Fruit fly (Drosophila melanogaster) whole organism, adult: ENCODE results near the gene CG10470.

ENCODE experiments used
- CG11617 ChIP-seq: fragments of 200-800 bp; sonication (Bioruptor generic); optimal IDR thresholded peaks from 2 replicates; lab custom pipeline; 2017; ENCODE audit warnings: mild to moderate bottlenecking, missing biosample characterization, missing genetic modification reagents, missing genetic modification characterization
- CG12768 ChIP-seq: fragments of 200-800 bp; sonication (Bioruptor generic); optimal IDR thresholded peaks from 2 replicates; lab custom pipeline; 2017; ENCODE audit warnings: missing biosample characterization, missing genetic modification characterization, mild to moderate bottlenecking, moderate library complexity, missing genetic modification reagents
- CG14711 ChIP-seq: fragments of 200-800 bp; sonication (Bioruptor generic); optimal IDR thresholded peaks from 2 replicates; lab custom pipeline; 2018; ENCODE audit warnings: missing biosample characterization, mild to moderate bottlenecking, missing genetic modification characterization, moderate library complexity
- CG1620 ChIP-seq: fragments of 200-800 bp; sonication (Bioruptor generic); optimal IDR thresholded peaks from 2 replicates; lab custom pipeline; 2016; ENCODE audit warnings: missing biosample characterization, missing genetic modification characterization
- CG33017 ChIP-seq: fragments of 200-800 bp; sonication (Bioruptor generic); optimal IDR thresholded peaks from 2 replicates; lab custom pipeline; 2018; ENCODE audit warnings: missing biosample characterization, mild to moderate bottlenecking, missing genetic modification characterization, moderate library complexity
- CG5204 ChIP-seq: fragments of 200-800 bp; sonication (Bioruptor generic); optimal IDR thresholded peaks from 2 replicates; lab custom pipeline; 2016; ENCODE audit warnings: missing biosample characterization, missing genetic modification characterization
- CG7045 ChIP-seq: fragments of 200-800 bp; sonication (Bioruptor generic); optimal IDR thresholded peaks from 2 replicates; lab custom pipeline; 2017; ENCODE audit warnings: missing biosample characterization, mild to moderate bottlenecking, missing genetic modification characterization
- CG7101 ChIP-seq: fragments of 200-800 bp; sonication (Bioruptor generic); optimal IDR thresholded peaks from 2 replicates; lab custom pipeline; 2018; ENCODE audit warnings: missing biosample characterization, mild to moderate bottlenecking, missing genetic modification characterization, moderate library complexity
- Clk ChIP-seq: fragments of 200-800 bp; sonication (Bioruptor generic); optimal IDR thresholded peaks from 2 replicates; lab custom pipeline; 2017; ENCODE audit warnings: missing biosample characterization, missing genetic modification characterization
- Crg-1 ChIP-seq: fragments of 200-800 bp; sonication (Bioruptor generic); optimal IDR thresholded peaks from 2 replicates; lab custom pipeline; 2016; ENCODE audit warnings: missing biosample characterization, missing genetic modification characterization
- Hr96 ChIP-seq: fragments of 200-800 bp; sonication (Bioruptor generic); optimal IDR thresholded peaks from 2 replicates; lab custom pipeline; 2016; ENCODE audit warnings: missing biosample characterization, missing genetic modification characterization
- Mnt ChIP-seq: fragments of 200-800 bp; sonication (Bioruptor generic); optimal IDR thresholded peaks from 2 replicates; lab custom pipeline; 2016; ENCODE audit warnings: missing biosample characterization, mild to moderate bottlenecking, missing genetic modification characterization
- bab1 ChIP-seq: fragments of 200-800 bp; sonication (Bioruptor generic); optimal IDR thresholded peaks from 3 replicates; lab custom pipeline; 2019; ENCODE audit warnings: missing biosample characterization, mild to moderate bottlenecking, missing genetic modification characterization, moderate library complexity
- cic ChIP-seq: fragments of 200-800 bp; sonication (Bioruptor generic); optimal IDR thresholded peaks from 2 replicates; lab custom pipeline; 2017; ENCODE audit warnings: missing biosample characterization, mild to moderate bottlenecking, missing genetic modification characterization, moderate library complexity
- cnc ChIP-seq, 2 experiments: fragments of >200 bp; optimal IDR thresholded peaks; 2 replicates each; lab custom pipeline; 2017
- kay ChIP-seq: fragments of 200-800 bp; sonication (Bioruptor generic); peaks from one replicate; lab custom pipeline; 2016; ENCODE audit warnings: missing biosample characterization, missing genetic modification characterization, borderline replicate concordance
- ovo ChIP-seq: fragments of 200-800 bp; sonication (Bioruptor generic); optimal IDR thresholded peaks from 2 replicates; lab custom pipeline; 2016; ENCODE audit warnings: missing biosample characterization, missing genetic modification characterization
- pad ChIP-seq: fragments of 200-800 bp; sonication (Bioruptor generic); optimal IDR thresholded peaks from 3 replicates; lab custom pipeline; 2017; ENCODE audit warnings: missing biosample characterization, missing genetic modification characterization, mild to moderate bottlenecking, moderate library complexity, missing genetic modification reagents
- tj ChIP-seq: fragments of 200-800 bp; sonication (Bioruptor generic); optimal IDR thresholded peaks from 3 replicates; lab custom pipeline; 2017; ENCODE audit warnings: missing biosample characterization, mild to moderate bottlenecking, missing genetic modification characterization, moderate library complexity
- toe ChIP-seq: fragments of 200-800 bp; sonication (Bioruptor generic); optimal IDR thresholded peaks from 2 replicates; lab custom pipeline; 2016; ENCODE audit warnings: missing biosample characterization, missing genetic modification characterization

CG10470 gene

dm6 chr2L:19071713-19072112 is 22.8 kb downstream of the CG10470 start:
- no peak for TF ChIP-seq toe (GFP tag; lab: Kevin White, UChicago)
- TF ChIP-seq CG7045 (GFP tag; lab: Kevin White, UChicago): no peak
- no peak for TF ChIP-seq Crg-1 (GFP tag; lab: Kevin White, UChicago)
- TF ChIP-seq CG33017: no peak
- TF ChIP-seq CG7101 (tag; lab: Kevin White, UChicago): no peak
- no peak for TF ChIP-seq Hr96 (GFP tag; lab: Kevin White, UChicago)
- TF ChIP-seq CG1620 (GFP tag; lab: Kevin White, UChicago): no peak

- TF ChIP-seq toe (GFP tag; lab: Kevin White, UChicago) (no peak), CG14711 (tag; lab: Kevin White, UChicago) (no peak)
Observed at dm6 chr2L:19074099-19074828, 25.4 kb downstream of the CG10470 start, which contains the start of gene CG17572. Gene CG17572 (minus strand): TSS chr2L:19074149.

dm6 chr2L:19078928-19079327 is 30.1 kb downstream of the CG10470 start, which contains the start of gene CG10700:
Gene CG10700 (minus strand): TSS chr2L:19079028.
- no peak for TF ChIP-seq CG7045 (GFP tag; lab: Kevin White, UChicago)
- no peak for TF ChIP-seq CG12768 (GFP tag; lab: Kevin White, UChicago)
- no peak for TF ChIP-seq Clk
- no peak for TF ChIP-seq CG5204 (GFP tag; lab: Kevin White, UChicago)
- no peak for TF ChIP-seq ovo (GFP tag; lab: Kevin White, UChicago)

- TF ChIP-seq kay (GFP tag; lab: Kevin White, UChicago): peak; percentile 7
- TF ChIP-seq Crg-1 (GFP tag; lab: Kevin White, UChicago): no peak
Observed at dm6 chr2L:19079742-19080141, 30.9 kb downstream of the CG10470 start.

dm6 chr2L:19083320-19083764 is 34.5 kb downstream of the CG10470 start:
- no peak for TF ChIP-seq CG12768 (GFP tag; lab: Kevin White, UChicago)
- peak; percentile 79 for TF ChIP-seq pad (GFP tag; lab: Kevin White, UChicago)

- TF ChIP-seq CG11617 (GFP tag; lab: Kevin White, UChicago) (no peak), Mnt (GFP tag; lab: Kevin White, UChicago) (no peak), CG7045 (GFP tag; lab: Kevin White, UChicago) (no peak), bab1 (GFP tag; lab: Kevin White, UChicago) (no peak), CG7101 (tag; lab: Kevin White, UChicago) (no peak), cic (GFP tag; lab: Kevin White, UChicago) (no peak), pad (GFP tag; lab: Kevin White, UChicago) (no peak), CG5204 (GFP tag; lab: Kevin White, UChicago) (no peak), Crg-1 (GFP tag; lab: Kevin White, UChicago) (no peak), CG12768 (GFP tag; lab: Kevin White, UChicago) (no peak), kay (GFP tag; lab: Kevin White, UChicago) (no peak)
Observed at dm6 chr2L:19088895-19089294, 40.0 kb downstream of the CG10470 start.

dm6 chr2L:19089385-19089784 is 40.5 kb downstream of the CG10470 start:
- TF ChIP-seq CG33017 (no peak), Crg-1 (GFP tag; lab: Kevin White, UChicago) (no peak), Hr96 (GFP tag; lab: Kevin White, UChicago) (no peak), pad (GFP tag; lab: Kevin White, UChicago) (no peak), CG7045 (GFP tag; lab: Kevin White, UChicago) (no peak), Clk (no peak), cnc (optimal IDR thresholded peaks at IDR 0.05; lab: Kevin White, UChicago) (no peak), cic (GFP tag; lab: Kevin White, UChicago) (no peak), bab1 (GFP tag; lab: Kevin White, UChicago) (no peak), CG11617 (GFP tag; lab: Kevin White, UChicago) (no peak), CG14711 (tag; lab: Kevin White, UChicago) (no peak), Mnt (GFP tag; lab: Kevin White, UChicago) (no peak), toe (GFP tag; lab: Kevin White, UChicago) (no peak), CG7101 (tag; lab: Kevin White, UChicago) (no peak), CG1620 (GFP tag; lab: Kevin White, UChicago) (no peak), CG12768 (GFP tag; lab: Kevin White, UChicago) (no peak), tj (GFP tag; lab: Kevin White, UChicago) (no peak), kay (GFP tag; lab: Kevin White, UChicago) (no peak), CG5204 (GFP tag; lab: Kevin White, UChicago) (no peak), ovo (GFP tag; lab: Kevin White, UChicago) (no peak)
